Fruit fly (Drosophila melanogaster): ENCODE results near the gene Nplp4.

dm6 chr2L:1975473-1975872 is 32.7 kb upstream of the Nplp4 start:
- TF ChIP-seq Sin3A (optimal IDR thresholded peaks at IDR 0.05) (no peak), h (optimal IDR thresholded peaks at IDR 0.05) (no peak)

Measured in Kc167 (cell line).